Fruit fly (Drosophila melanogaster) whole organism, prepupa: ENCODE results near the gene SWIP.

Experiments
- Blimp-1 ChIP-seq: fragments of 200-800 bp; sonication (Bioruptor generic); optimal IDR thresholded peaks from 3 replicates; lab custom pipeline; 2017; ENCODE audit warnings: missing biosample characterization, missing genetic modification characterization, mild to moderate bottlenecking, moderate library complexity, missing genetic modification reagents
- CG10631 ChIP-seq: fragments of 200-800 bp; sonication (Bioruptor generic); optimal IDR thresholded peaks from 2 replicates; lab custom pipeline; 2016; ENCODE audit warnings: missing biosample characterization, missing genetic modification characterization
- CG11762 ChIP-seq: fragments of 200-800 bp; sonication (Bioruptor generic); optimal IDR thresholded peaks from 3 replicates; lab custom pipeline; 2016; ENCODE audit warnings: missing biosample characterization, missing genetic modification characterization; ENCODE audit not compliant: insufficient read depth
- CG15336 ChIP-seq: fragments of 200-800 bp; sonication (Bioruptor generic); IDR thresholded peaks from 2 replicates; pipeline ENCODE4 v1.3.6; 2022; ENCODE audit warnings: missing biosample characterization, missing genetic modification characterization
- CG1621 ChIP-seq: fragments of 200-800 bp; sonication (Bioruptor generic); optimal IDR thresholded peaks from 3 replicates; lab custom pipeline; 2018; ENCODE audit warnings: missing biosample characterization, mild to moderate bottlenecking, missing genetic modification characterization
- CG3032 ChIP-seq: fragments of 200-800 bp; optimal IDR thresholded peaks from 2 replicates; lab custom pipeline; 2019; ENCODE audit warnings: missing biosample characterization, mild to moderate bottlenecking, missing genetic modification characterization, moderate library complexity
- CG31627 ChIP-seq: fragments of 200-800 bp; sonication (Bioruptor generic); optimal IDR thresholded peaks from 3 replicates; lab custom pipeline; 2016; ENCODE audit warnings: missing biosample characterization, missing genetic modification characterization
- CG32006 ChIP-seq: fragments of 200-800 bp; sonication (Bioruptor generic); optimal IDR thresholded peaks from 3 replicates; lab custom pipeline; 2017; ENCODE audit warnings: missing biosample characterization, mild to moderate bottlenecking, missing genetic modification characterization
- CG3919 ChIP-seq: fragments of 200-800 bp; sonication (Bioruptor generic); optimal IDR thresholded peaks from 3 replicates; lab custom pipeline; 2016; ENCODE audit warnings: missing biosample characterization, missing genetic modification characterization
- CG4318 ChIP-seq: fragments of 200-800 bp; sonication (Bioruptor generic); optimal IDR thresholded peaks from 3 replicates; lab custom pipeline; 2017; ENCODE audit warnings: missing biosample characterization, mild to moderate bottlenecking, missing genetic modification characterization
- CG6276 ChIP-seq: fragments of 200-800 bp; sonication (Bioruptor generic); optimal IDR thresholded peaks from 2 replicates; lab custom pipeline; 2017; ENCODE audit warnings: missing biosample characterization, mild to moderate bottlenecking, missing genetic modification characterization
- CG6792 ChIP-seq: fragments of 200-800 bp; sonication (Bioruptor generic); optimal IDR thresholded peaks from 3 replicates; lab custom pipeline; 2016; ENCODE audit warnings: missing biosample characterization, missing genetic modification characterization
- CG6808 ChIP-seq: fragments of 200-800 bp; sonication (Bioruptor generic); optimal IDR thresholded peaks from 3 replicates; lab custom pipeline; 2017; ENCODE audit warnings: missing biosample characterization, missing genetic modification characterization, mild to moderate bottlenecking, moderate library complexity, missing genetic modification reagents
- CG7368 ChIP-seq: fragments of 200-800 bp; sonication (Bioruptor generic); optimal IDR thresholded peaks from 3 replicates; lab custom pipeline; 2016; ENCODE audit warnings: missing biosample characterization, missing genetic modification characterization
- CG8632 ChIP-seq: fragments of 200-800 bp; sonication (Bioruptor generic); optimal IDR thresholded peaks from 3 replicates; lab custom pipeline; 2016; ENCODE audit warnings: missing biosample characterization, missing genetic modification characterization
- Eip78C ChIP-seq: fragments of 200-800 bp; sonication (Bioruptor generic); peaks from one replicate; lab custom pipeline; 2016; ENCODE audit warnings: missing biosample characterization, missing genetic modification characterization
- Eip93F ChIP-seq: fragments of 200-800 bp; sonication (Bioruptor generic); optimal IDR thresholded peaks from 2 replicates; lab custom pipeline; 2016; ENCODE audit warnings: missing biosample characterization, mild to moderate bottlenecking, missing genetic modification characterization
- Hr38 ChIP-seq: sonication (Bioruptor generic); optimal IDR thresholded peaks from 2 replicates; lab custom pipeline; 2016; ENCODE audit warnings: missing biosample characterization, missing genetic modification characterization
- Hr39 ChIP-seq: fragments of 200-800 bp; sonication (Bioruptor generic); optimal IDR thresholded peaks from 2 replicates; lab custom pipeline; 2016; ENCODE audit warnings: missing biosample characterization, missing genetic modification characterization
- Hr4 ChIP-seq: fragments of 200-800 bp; sonication (Bioruptor generic); optimal IDR thresholded peaks from 3 replicates; lab custom pipeline; 2016; ENCODE audit warnings: missing biosample characterization, missing genetic modification characterization
- OdsH ChIP-seq: fragments of 200-800 bp; sonication (Bioruptor generic); optimal IDR thresholded peaks from 3 replicates; lab custom pipeline; 2016; ENCODE audit warnings: missing biosample characterization, missing genetic modification characterization
- Smox ChIP-seq: fragments of 200-800 bp; sonication (Bioruptor generic); optimal IDR thresholded peaks from 3 replicates; lab custom pipeline; 2016; ENCODE audit warnings: missing biosample characterization, missing genetic modification characterization
- Sox14 ChIP-seq: fragments of 200-800 bp; sonication (Bioruptor generic); optimal IDR thresholded peaks from 3 replicates; lab custom pipeline; 2016; ENCODE audit warnings: missing biosample characterization, missing genetic modification characterization
- achi ChIP-seq: fragments of 200-800 bp; sonication (Bioruptor generic); optimal IDR thresholded peaks from 3 replicates; lab custom pipeline; 2016; ENCODE audit warnings: missing biosample characterization, missing genetic modification characterization
- acj6 ChIP-seq: fragments of 200-800 bp; sonication (Bioruptor generic); optimal IDR thresholded peaks from 3 replicates; lab custom pipeline; 2016; ENCODE audit warnings: missing biosample characterization, missing genetic modification characterization
- esn ChIP-seq: fragments of 200-800 bp; sonication (Bioruptor generic); optimal IDR thresholded peaks from 2 replicates; lab custom pipeline; 2016; ENCODE audit warnings: missing biosample characterization, mild to moderate bottlenecking, missing genetic modification characterization, moderate library complexity
- fd59A ChIP-seq: fragments of 200-800 bp; sonication (Bioruptor generic); optimal IDR thresholded peaks from 2 replicates; lab custom pipeline; 2017; ENCODE audit warnings: missing biosample characterization, mild to moderate bottlenecking, missing genetic modification characterization, missing genetic modification reagents
- lz ChIP-seq: fragments of 200-800 bp; sonication (Bioruptor generic); optimal IDR thresholded peaks from 3 replicates; lab custom pipeline; 2016; ENCODE audit warnings: missing biosample characterization, missing genetic modification characterization
- net ChIP-seq: fragments of 200-800 bp; sonication (Bioruptor generic); optimal IDR thresholded peaks from 3 replicates; lab custom pipeline; 2016; ENCODE audit warnings: missing biosample characterization, missing genetic modification characterization
- pdm3 ChIP-seq: fragments of 200-800 bp; sonication (Bioruptor generic); optimal IDR thresholded peaks from 3 replicates; lab custom pipeline; 2016; ENCODE audit warnings: missing biosample characterization, missing genetic modification characterization
- ss ChIP-seq, 2 experiments: fragments of 200-800 bp; sonication (Bioruptor generic); optimal IDR thresholded peaks; 2 replicates in 1 of 2; 3 replicates in 1 of 2; lab custom pipeline; 2017 to 2018; ENCODE audit warnings: mild to moderate bottlenecking in 2 of 2, missing biosample characterization in 2 of 2, missing genetic modification characterization in 2 of 2, moderate library complexity in 1 of 2
- topi ChIP-seq: fragments of 200-800 bp; sonication (Bioruptor generic); optimal IDR thresholded peaks from 3 replicates; lab custom pipeline; 2016; ENCODE audit warnings: missing biosample characterization, missing genetic modification characterization

SWIP gene

dm6 chrX:16321037-16321436 lies 7.5 kb downstream of the SWIP start:
- no peak for TF ChIP-seq lz (GFP tag; lab: Kevin White, UChicago)
- TF ChIP-seq CG15336 (GFP tag; lab: Robert Waterston, UW), result no peak
- no peak for TF ChIP-seq CG6792 (GFP tag; lab: Kevin White, UChicago)
- TF ChIP-seq Hr38 (GFP tag; lab: Kevin White, UChicago), result no peak

DNA sequence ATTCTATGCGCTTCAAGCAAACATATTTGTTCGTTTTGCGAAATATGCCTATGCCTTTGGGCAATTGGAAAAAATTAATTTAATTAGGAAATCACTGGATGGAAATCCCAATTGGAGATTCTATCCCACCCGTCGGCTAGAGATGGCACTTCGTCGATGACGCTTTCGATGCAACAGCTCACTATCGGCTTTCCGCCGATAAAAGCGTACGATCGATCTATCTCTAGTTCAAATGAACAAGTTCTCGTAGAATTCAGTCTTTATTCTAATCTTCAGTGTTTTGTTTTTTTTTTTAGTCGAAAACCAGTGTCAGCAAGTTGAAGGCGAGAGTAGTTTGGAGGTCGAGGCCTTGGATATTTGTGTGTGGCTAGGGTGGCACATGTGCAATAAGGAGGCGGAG lies 9.6 kb downstream of the SWIP start, which contains the start of the genes CG9917 and CG32579:
Gene CG9917 (minus strand): TSS at position 169 of the 400 bp plus-strand sequence.
Gene CG32579 (plus strand): TSS at position 224 of the 400 bp plus-strand sequence.
- TF ChIP-seq Blimp-1 (GFP tag; lab: Kevin White, UChicago), result no peak
- no peak for TF ChIP-seq CG8632 (GFP tag; lab: Kevin White, UChicago)
- no peak for TF ChIP-seq CG32006 (GFP tag; lab: Kevin White, UChicago)
- TF ChIP-seq CG1621 (tag; lab: Kevin White, UChicago), result peak; percentile 32
- no peak for TF ChIP-seq Hr4 (GFP tag; lab: Kevin White, UChicago)
- TF ChIP-seq CG7368 (GFP tag; lab: Kevin White, UChicago), result no peak
- TF ChIP-seq CG4318 (GFP tag; lab: Kevin White, UChicago), result no peak
- no peak for TF ChIP-seq Eip78C (GFP tag; lab: Kevin White, UChicago)
- no peak for TF ChIP-seq CG6276
- TF ChIP-seq Hr38 (GFP tag; lab: Kevin White, UChicago), result no peak
- TF ChIP-seq CG10631, result no peak
- peak; percentile 48 for TF ChIP-seq Sox14 (GFP tag; lab: Kevin White, UChicago)
- TF ChIP-seq Smox (GFP tag; lab: Kevin White, UChicago), result no peak
- TF ChIP-seq acj6 (GFP tag; lab: Kevin White, UChicago), result no peak
- TF ChIP-seq Eip93F, result no peak

dm6 chrX:16323536-16323935 lies 10.0 kb downstream of the SWIP start:
- TF ChIP-seq CG11762 (GFP tag; lab: Kevin White, UChicago) (no peak), Eip78C (GFP tag; lab: Kevin White, UChicago) (peak; percentile 19)

- peak; percentile 48 for TF ChIP-seq CG1621 (tag; lab: Kevin White, UChicago)
- TF ChIP-seq Hr4 (GFP tag; lab: Kevin White, UChicago), result no peak
- TF ChIP-seq fd59A (GFP tag; lab: Kevin White, UChicago), result no peak
- TF ChIP-seq pdm3 (GFP tag; lab: Kevin White, UChicago), result no peak
- TF ChIP-seq topi, result no peak
- peak; percentile 13 to 45 for TF ChIP-seq ss (GFP tag; optimal IDR thresholded peaks at IDR 0.05; lab: Kevin White, UChicago)
- TF ChIP-seq CG3032 (tag; lab: Kevin White, UChicago), result no peak
Observed at dm6 chrX:16325472-16325871, 12.0 kb downstream of the SWIP start, which contains the start of gene CalpC. Gene CalpC (plus strand): TSS chrX:16325763.

dm6 chrX:16330659-16331058 lies 17.1 kb downstream of the SWIP start, which contains the start of gene CG9919:
Gene CG9919 (minus strand): TSS chrX:16330759.
- no peak for TF ChIP-seq CG6808 (GFP tag; lab: Kevin White, UChicago)
- TF ChIP-seq CG1621 (tag; lab: Kevin White, UChicago), result no peak
- TF ChIP-seq CG3919 (GFP tag; lab: Kevin White, UChicago), result no peak
- TF ChIP-seq esn (GFP tag; lab: Kevin White, UChicago), result no peak
- no peak for TF ChIP-seq achi (GFP tag; lab: Kevin White, UChicago)
- TF ChIP-seq CG11762 (GFP tag; lab: Kevin White, UChicago), result no peak
- no peak for TF ChIP-seq topi
- no peak for TF ChIP-seq Hr39 (GFP tag; lab: Kevin White, UChicago)
- no peak for TF ChIP-seq CG7368 (GFP tag; lab: Kevin White, UChicago)
- no peak for TF ChIP-seq CG31627 (GFP tag; lab: Kevin White, UChicago)
- TF ChIP-seq OdsH (GFP tag; lab: Kevin White, UChicago), result no peak
- TF ChIP-seq net (GFP tag; lab: Kevin White, UChicago), result no peak
- TF ChIP-seq Sox14 (GFP tag; lab: Kevin White, UChicago), result no peak
- TF ChIP-seq Blimp-1 (GFP tag; lab: Kevin White, UChicago), result no peak
- no peak for TF ChIP-seq lz (GFP tag; lab: Kevin White, UChicago)
